Fruit fly (Drosophila melanogaster): Measurements from ENCODE around the gene Bili.

dm6 chr3R:25112466-25112939, 18.6 kb upstream of the Bili start, which contains the start of gene Nepl16:
- TF ChIP-seq cic (GFP tag; optimal IDR thresholded peaks at IDR 0.05) (no peak), cnc (optimal IDR thresholded peaks at IDR 0.05) (no peak), CG1620 (GFP tag; optimal IDR thresholded peaks at IDR 0.05) (no peak), ovo (GFP tag; optimal IDR thresholded peaks at IDR 0.05) (no peak), kay (GFP tag; ENCODE audit: borderline replicate concordance) (no peak), Mnt (GFP tag; optimal IDR thresholded peaks at IDR 0.05) (no peak), Hr96 (GFP tag; optimal IDR thresholded peaks at IDR 0.05) (no peak), CG12768 (GFP tag; optimal IDR thresholded peaks at IDR 0.05) (no peak), CG5204 (GFP tag; optimal IDR thresholded peaks at IDR 0.05) (no peak), toe (GFP tag; optimal IDR thresholded peaks at IDR 0.05) (no peak), CG11617 (GFP tag; optimal IDR thresholded peaks at IDR 0.05) (no peak), Clk (GFP tag; optimal IDR thresholded peaks at IDR 0.05) (no peak), CG7101 (tag; optimal IDR thresholded peaks at IDR 0.05) (no peak), bab1 (GFP tag; optimal IDR thresholded peaks at IDR 0.05) (no peak)

Measured in whole organism, adult.